Fruit fly (Drosophila melanogaster) Kc167 (cell line): Measurements from ENCODE around the gene CG11726.

Source experiments
- Myc ChIP-seq: fragments of >200 bp; optimal IDR thresholded peaks from 2 replicates; lab custom pipeline; 2017; ENCODE audit warnings: missing external identifiers
- Sin3A ChIP-seq: fragments of >200 bp; optimal IDR thresholded peaks from 2 replicates; lab custom pipeline; 2018; ENCODE audit warnings: missing external identifiers
- h ChIP-seq: fragments of >200 bp; optimal IDR thresholded peaks from 3 replicates; lab custom pipeline; 2018; ENCODE audit warnings: missing external identifiers
- insv ChIP-seq: fragments of >200 bp; optimal IDR thresholded peaks from 3 replicates; lab custom pipeline; 2018; ENCODE audit warnings: missing external identifiers
- psq ChIP-seq: fragments of >200 bp; optimal IDR thresholded peaks from 2 replicates; lab custom pipeline; 2017; ENCODE audit warnings: missing external identifiers
- ttk ChIP-seq: sonication (Bioruptor generic); optimal IDR thresholded peaks from 2 replicates; lab custom pipeline; 2017; ENCODE audit warnings: missing external identifiers

Gene CG11726

DNA sequence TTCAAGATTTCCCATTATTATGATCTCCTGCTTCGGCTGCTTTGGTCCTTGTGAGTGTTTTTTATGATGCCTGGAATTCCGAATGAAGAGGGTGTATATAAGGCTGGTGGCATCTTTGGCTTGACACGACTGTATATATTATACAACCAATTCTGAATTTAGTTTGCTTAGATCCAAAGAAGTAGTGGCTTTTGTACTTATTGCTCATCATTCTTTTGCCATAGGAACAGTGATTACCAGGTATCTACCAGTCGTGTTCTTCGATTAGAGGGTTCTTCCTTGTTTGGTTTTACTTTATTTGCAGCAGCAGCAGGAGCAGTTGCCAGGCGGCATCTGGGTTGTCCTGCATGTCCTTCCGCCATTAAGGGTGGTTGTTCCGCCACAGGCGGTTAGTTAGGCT is 9.1 kb downstream of the CG11726 start:
- TF ChIP-seq h: no peak
- no peak for TF ChIP-seq psq (lab: Kevin White, UChicago)
- TF ChIP-seq Sin3A (lab: Kevin White, UChicago): no peak
- TF ChIP-seq insv: no peak
- no peak for TF ChIP-seq ttk (lab: Kevin White, UChicago)
- no peak for TF ChIP-seq Myc (lab: Kevin White, UChicago)

DNA sequence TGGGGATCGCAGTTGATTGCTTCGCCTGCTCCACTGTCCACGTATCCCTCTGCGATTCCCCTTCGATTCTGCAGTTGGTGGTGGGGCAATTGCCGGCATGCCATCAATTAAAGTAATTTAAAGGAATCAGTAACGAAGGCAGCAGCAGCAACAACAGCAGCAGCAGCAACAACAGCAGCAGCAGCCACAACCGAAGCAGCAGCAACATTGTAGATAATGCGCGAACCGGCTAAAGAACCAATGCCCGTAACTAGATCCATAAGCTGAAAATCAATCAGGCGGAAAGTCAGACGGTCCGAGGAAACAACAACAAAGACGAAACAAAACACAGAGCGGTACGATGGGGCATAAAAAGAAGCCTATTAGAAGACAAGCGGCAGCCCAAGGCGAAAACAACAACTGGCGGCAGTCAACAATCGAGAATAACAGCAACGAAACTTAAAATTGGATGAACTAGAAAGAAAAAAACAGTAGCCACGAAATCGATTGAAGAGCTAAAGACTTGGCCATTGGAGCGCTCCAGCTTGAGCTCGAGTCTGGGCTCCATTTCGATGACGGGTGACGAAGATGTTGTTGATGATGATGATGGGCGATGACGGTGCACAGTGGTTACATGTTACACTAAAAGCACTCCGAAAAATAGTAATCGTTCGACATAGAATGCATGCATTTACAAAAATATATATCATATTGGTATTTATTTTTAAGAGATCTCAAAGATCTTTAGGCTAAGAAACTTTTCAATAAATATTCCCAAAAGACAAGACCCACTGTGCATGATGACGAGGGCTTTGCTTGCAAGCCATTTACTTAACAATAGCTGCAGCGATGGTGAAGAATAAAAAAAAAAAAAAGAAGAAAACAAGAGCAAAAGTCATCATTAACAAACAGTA is 11.1 kb downstream of the CG11726 start:
- TF ChIP-seq ttk (lab: Kevin White, UChicago) (no peak), insv (no peak), Sin3A (lab: Kevin White, UChicago) (no peak), Myc (lab: Kevin White, UChicago) (no peak), psq (lab: Kevin White, UChicago) (no peak), h (no peak)

DNA sequence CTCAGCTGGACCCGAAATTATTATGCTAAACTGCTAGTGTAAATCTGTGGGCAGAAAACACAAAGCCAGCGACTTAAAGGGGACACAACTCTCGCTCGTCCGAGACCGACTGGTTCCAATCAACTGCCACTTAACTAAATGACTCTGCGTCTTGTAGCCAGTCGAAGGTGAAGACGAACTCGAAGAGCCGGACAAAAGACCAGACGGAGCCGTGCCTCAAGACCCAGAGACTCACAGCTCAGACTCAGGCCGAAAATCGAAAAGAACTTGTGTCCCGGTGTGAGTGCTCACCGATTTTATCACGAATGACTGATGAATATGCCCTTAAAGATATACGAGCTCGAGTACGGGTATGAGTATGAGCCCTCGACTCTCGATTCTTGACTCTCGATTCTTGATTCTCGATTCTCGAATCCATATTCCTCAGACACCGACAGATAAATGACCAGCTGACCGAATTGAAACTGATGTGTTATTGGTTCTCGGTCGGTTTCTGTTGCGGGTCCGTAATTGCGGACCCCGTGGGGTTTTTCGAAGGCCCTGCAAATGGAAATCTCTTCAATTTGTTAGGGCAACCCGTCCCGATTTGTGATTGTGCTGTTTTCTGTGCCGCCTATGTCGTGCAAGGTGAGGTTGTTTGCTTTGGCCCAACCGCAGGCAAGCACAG is 12.2 kb downstream of the CG11726 start:
- TF ChIP-seq ttk (lab: Kevin White, UChicago) (no peak), Myc (lab: Kevin White, UChicago) (no peak), insv (no peak), h (no peak), psq (lab: Kevin White, UChicago) (no peak), Sin3A (lab: Kevin White, UChicago) (no peak)

DNA sequence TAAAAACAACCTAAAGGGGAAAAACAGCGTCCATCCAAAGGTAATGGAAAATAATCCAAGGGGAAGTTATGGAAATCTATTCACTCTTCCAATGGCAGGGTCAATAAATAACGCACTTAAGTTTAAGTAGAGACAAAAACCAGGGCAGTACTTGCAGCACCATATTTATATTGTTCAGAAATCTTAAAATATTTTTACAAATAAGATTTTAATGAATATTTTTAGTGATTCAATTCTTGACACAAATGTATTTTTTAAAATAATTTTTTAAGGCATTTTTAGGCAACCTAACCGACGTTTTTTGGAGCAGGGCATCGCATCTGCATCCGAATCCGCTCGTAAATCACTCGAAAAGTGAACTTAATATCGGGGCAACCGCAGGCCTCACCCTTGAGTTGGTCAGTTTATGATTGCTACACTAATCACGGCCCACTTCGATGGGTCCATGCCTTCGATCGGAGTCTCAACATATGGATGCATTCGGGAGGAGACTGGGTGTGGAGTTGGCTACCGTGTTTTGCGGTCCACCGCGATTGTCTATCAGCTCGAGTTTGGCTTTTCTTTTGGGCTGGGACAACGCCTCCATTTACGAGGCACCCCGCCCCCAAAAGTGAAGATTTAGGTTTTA is 12.8 kb downstream of the CG11726 start:
- TF ChIP-seq insv: no peak
- no peak for TF ChIP-seq ttk (lab: Kevin White, UChicago)
- TF ChIP-seq psq (lab: Kevin White, UChicago): no peak
- TF ChIP-seq Myc (lab: Kevin White, UChicago): no peak
- no peak for TF ChIP-seq h

DNA sequence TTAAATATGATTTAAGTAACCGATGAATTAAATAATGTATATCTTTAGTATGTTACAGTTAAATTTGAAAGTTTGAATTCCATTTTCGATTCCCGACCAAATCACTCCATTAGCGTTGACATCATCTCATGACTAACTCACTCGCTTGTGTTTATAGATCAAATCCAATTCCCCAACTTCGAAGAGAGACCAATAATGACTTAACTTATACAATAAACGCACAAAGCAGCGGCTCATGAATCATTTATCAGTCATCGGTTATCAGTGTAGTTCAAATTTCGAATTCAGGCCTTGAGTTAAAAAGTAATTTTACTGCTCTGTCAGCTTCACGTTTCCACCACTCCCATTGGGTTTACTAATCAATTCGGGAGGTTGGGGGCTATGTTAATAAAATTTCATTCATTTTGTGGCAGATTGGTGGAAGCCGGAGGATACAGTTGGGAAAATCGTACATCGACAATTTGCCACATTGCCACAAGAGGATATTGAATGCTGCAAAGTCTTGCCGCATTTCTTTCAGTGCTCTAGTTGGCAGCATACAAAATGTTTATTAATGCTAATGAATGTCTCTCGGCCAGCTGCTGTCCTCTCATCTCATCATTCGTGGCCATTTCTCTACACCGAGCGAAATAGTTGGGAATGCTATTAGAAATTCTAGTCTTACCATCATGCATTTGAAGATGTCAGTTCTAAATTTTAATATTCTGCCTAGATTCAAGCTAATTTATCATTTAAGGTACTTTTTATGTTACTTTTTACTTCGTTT is 14.0 kb downstream of the CG11726 start:
- TF ChIP-seq psq (lab: Kevin White, UChicago) (no peak), h (no peak)

DNA sequence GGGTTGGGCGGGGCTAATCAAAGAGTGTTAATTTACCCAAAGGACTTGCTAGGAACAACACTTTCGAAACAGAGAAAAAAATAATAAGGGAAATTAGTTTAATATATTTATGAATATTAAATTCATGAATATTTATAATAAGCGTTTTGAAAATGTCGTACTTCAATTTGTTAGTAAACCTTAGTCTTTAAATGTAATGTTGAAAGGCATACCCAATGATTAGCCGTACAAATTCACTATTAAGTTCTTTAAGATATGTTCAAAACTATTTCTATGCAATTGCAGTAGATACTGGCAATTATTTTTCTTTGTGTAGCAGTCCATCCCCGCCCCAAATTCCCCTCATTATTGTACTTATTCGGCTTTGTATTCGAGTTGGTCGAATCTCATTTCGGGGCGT is 16.0 kb downstream of the CG11726 start:
- TF ChIP-seq ttk (lab: Kevin White, UChicago): no peak
- no peak for TF ChIP-seq insv
- no peak for TF ChIP-seq psq (lab: Kevin White, UChicago)
- TF ChIP-seq Myc (lab: Kevin White, UChicago): no peak
- TF ChIP-seq Sin3A (lab: Kevin White, UChicago): no peak
- TF ChIP-seq h: no peak

DNA sequence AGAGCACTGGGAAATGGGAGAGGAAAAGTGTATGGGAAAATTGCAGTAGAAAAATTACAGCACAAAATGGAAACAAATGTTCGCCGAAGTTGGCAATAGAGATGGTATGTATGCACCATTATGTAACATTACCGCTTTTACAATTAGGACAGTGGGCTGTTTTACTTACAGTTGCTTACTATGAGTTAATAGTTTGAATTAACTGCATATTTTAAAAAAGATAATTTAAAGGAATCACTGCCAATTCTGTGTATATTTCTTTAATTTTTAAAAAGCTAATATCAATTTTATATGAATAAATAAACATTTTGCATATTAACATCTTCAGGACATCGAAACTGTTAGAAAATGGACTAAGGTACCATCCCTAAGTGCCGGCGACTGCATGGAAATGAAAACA is 19.2 kb downstream of the CG11726 start:
- TF ChIP-seq ttk (lab: Kevin White, UChicago) (no peak), insv (no peak), Myc (lab: Kevin White, UChicago) (no peak)

DNA sequence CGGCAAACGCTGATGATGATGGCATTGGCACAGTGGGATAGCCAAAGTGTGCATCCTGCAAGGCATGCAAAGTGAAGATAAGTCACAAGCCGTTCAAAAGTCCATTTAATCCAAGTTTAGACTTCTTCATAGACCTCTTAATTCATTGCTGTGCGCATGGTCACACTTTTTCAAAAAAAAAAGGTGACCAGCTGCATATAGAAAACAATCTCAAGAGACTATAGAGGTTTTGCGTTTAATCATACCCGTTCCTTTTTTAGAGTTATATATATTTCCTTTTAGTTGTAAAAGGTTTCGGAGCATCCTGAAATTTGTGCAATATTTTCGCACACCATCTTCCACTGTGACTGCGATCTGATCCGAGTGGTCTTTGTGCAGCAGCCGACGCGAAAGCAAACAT is 20.0 kb downstream of the CG11726 start:
- TF ChIP-seq ttk (lab: Kevin White, UChicago): no peak
- no peak for TF ChIP-seq Myc (lab: Kevin White, UChicago)
- no peak for TF ChIP-seq psq (lab: Kevin White, UChicago)
- no peak for TF ChIP-seq h
- TF ChIP-seq Sin3A (lab: Kevin White, UChicago): no peak
- no peak for TF ChIP-seq insv

DNA sequence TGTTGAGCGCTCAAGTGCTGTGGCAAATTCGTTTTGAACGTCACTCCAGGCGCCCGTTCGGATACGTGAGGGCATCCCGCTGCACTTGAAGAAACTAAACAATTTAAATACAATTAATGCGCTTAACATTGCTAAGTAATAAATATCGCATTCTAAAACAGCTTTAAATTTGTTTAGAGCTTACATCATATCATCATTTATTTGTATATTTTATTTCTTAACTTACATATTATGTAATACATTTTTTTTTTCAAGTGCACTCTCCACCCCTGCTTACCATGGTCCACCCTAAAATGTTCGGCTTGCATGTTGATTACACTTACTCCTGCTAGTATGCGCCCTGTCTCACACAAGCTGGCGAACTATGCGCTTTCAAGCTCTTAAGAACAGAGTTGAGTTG is 20.9 kb downstream of the CG11726 start:
- TF ChIP-seq h: no peak
- TF ChIP-seq Sin3A (lab: Kevin White, UChicago): no peak
- TF ChIP-seq ttk (lab: Kevin White, UChicago): no peak
- TF ChIP-seq insv: no peak
- no peak for TF ChIP-seq psq (lab: Kevin White, UChicago)
- no peak for TF ChIP-seq Myc (lab: Kevin White, UChicago)

DNA sequence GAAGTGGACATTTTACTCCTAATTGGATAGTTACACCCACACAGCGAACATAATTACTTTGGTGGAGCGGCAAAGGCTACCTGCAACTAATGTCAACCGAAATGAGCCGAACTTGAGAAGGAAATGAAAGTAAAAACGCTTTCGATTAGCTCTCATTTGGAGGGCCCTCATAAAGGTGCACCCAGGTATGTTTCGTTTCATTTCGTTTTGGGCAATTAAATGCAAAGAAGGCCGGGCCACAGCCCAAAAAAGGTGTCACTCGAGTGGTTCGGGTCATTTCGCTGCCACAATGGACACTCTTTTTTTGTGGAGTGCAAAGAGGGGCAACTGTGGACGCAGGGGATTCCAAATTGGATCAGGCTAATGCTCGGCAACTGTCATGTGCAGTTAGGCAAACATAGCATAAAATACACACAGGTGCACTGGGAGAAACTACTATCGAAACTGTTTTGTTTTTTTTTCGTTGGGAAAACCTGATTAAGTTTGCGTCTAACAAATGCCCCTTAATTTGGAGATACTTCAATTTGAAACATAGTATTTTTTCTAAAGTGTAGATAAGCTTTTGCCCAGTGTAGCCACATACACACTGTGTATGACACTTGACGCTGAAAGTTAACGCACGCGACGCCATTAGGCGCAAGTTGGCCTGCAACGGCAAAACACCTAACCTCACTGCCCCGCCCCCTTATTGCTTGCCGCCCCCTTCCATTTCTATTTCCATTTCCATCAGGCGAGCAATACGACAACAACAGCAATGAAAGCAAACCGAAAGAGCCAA is 22.2 kb downstream of the CG11726 start:
- TF ChIP-seq h (no peak), psq (lab: Kevin White, UChicago) (no peak), Myc (lab: Kevin White, UChicago) (no peak), Sin3A (lab: Kevin White, UChicago) (no peak), insv (no peak), ttk (lab: Kevin White, UChicago) (no peak)
